Worm (Caenorhabditis elegans) whole organism, young adult: Measurements from ENCODE around the gene T23B12.11.

Experiments used
- B0019.2 ChIP-seq: fragments of 200-800 bp; sonication (Bioruptor generic); conservative IDR thresholded peaks from 2 replicates; pipeline ENCODE4 v1.3.6; 2022; ENCODE audit warnings: missing genetic modification reagents, missing genetic modification characterization, missing compliant biosample characterization
- B0035.1 ChIP-seq: sonication (generic microtip); optimal IDR thresholded peaks from 2 replicates; lab custom pipeline; 2016; ENCODE audit warnings: missing genetic modification characterization, mild to moderate bottlenecking, missing compliant biosample characterization, missing genotype, missing genetic modification reagents
- C06A6.2 ChIP-seq: fragments of 200-800 bp; sonication (Bioruptor generic); conservative IDR thresholded peaks from 2 replicates; pipeline ENCODE4 v1.3.6; 2022; ENCODE audit warnings: missing genetic modification characterization, missing compliant biosample characterization
- C17E4.6 ChIP-seq: fragments of 200-800 bp; sonication (Bioruptor generic); IDR thresholded peaks from 2 replicates; pipeline ENCODE4 v1.3.6; 2022; ENCODE audit warnings: missing genetic modification reagents, missing genetic modification characterization, missing compliant biosample characterization
- F10E7.11 ChIP-seq: sonication (generic microtip); optimal IDR thresholded peaks from 2 replicates; lab custom pipeline; 2017; ENCODE audit warnings: mild to moderate bottlenecking, missing genetic modification characterization, moderate library complexity, missing compliant biosample characterization
- F22D6.2 ChIP-seq: sonication (generic microtip); optimal IDR thresholded peaks from 2 replicates; lab custom pipeline; 2016; ENCODE audit warnings: mild to moderate bottlenecking, missing genetic modification characterization, missing compliant biosample characterization
- F37B4.10 ChIP-seq: fragments of 200-800 bp; sonication (Bioruptor generic); IDR thresholded peaks from 2 replicates; pipeline ENCODE4 v1.3.6; 2022; ENCODE audit warnings: missing genetic modification characterization, missing compliant biosample characterization
- T26A5.8 ChIP-seq: sonication (generic microtip); optimal IDR thresholded peaks from 2 replicates; lab custom pipeline; 2016; ENCODE audit warnings: missing genetic modification characterization, missing compliant biosample characterization
- Y53F4B.3 ChIP-seq: fragments of 200-800 bp; sonication (Bioruptor generic); IDR thresholded peaks from 2 replicates; pipeline ENCODE4 v1.3.6; 2022; ENCODE audit warnings: missing genetic modification reagents, missing genetic modification characterization, missing compliant biosample characterization
- Y79H2A.3 ChIP-seq: fragments of 200-800 bp; sonication (Bioruptor generic); conservative IDR thresholded peaks from 2 replicates; pipeline ENCODE4 v1.3.6; 2022; ENCODE audit warnings: missing genetic modification reagents, missing genetic modification characterization, missing compliant biosample characterization
- ama-1 ChIP-seq, 3 experiments: fragments of 150-350 bp in 1 of 3; sonication (generic microtip) in 2 of 3; optimal IDR thresholded peaks; 2 replicates each; lab custom pipeline; 2014 to 2018; ENCODE audit warnings: missing biosample characterization in 2 of 3, missing genetic modification characterization in 2 of 3, missing genetic modification reagents in 2 of 3
- attf-6 ChIP-seq: fragments of 200-800 bp; sonication (Bioruptor generic); IDR thresholded peaks from 2 replicates; pipeline ENCODE4 v1.3.6; 2022; ENCODE audit warnings: missing genetic modification reagents, missing genetic modification characterization, missing compliant biosample characterization
- bed-1 ChIP-seq: fragments of 200-800 bp; sonication (Bioruptor generic); IDR thresholded peaks from 2 replicates; pipeline ENCODE4 v1.3.6; 2022; ENCODE audit warnings: missing genetic modification reagents, missing genetic modification characterization, missing compliant biosample characterization
- ccch-3 ChIP-seq: fragments of 200-800 bp; sonication (Bioruptor generic); optimal IDR thresholded peaks from 2 replicates; lab custom pipeline; 2018; ENCODE audit warnings: mild to moderate bottlenecking, missing genetic modification characterization, missing compliant biosample characterization
- cebp-1 ChIP-seq, 2 experiments: fragments of 200-800 bp in 1 of 2; sonication (Bioruptor generic) in 1 of 2; sonication (generic microtip) in 1 of 2; IDR thresholded peaks in 1 of 2; optimal IDR thresholded peaks in 1 of 2; 2 replicates each; pipeline versions ENCODE4 v1.3.6 to Lab custom; 2017 to 2022; ENCODE audit warnings: missing compliant biosample characterization in 2 of 2, missing genetic modification characterization in 2 of 2, mild to moderate bottlenecking in 1 of 2, missing genetic modification reagents in 1 of 2, moderate library complexity in 1 of 2
- cebp-2 ChIP-seq: fragments of 200-800 bp; sonication (Bioruptor generic); IDR thresholded peaks from 2 replicates; pipeline ENCODE4 v1.3.6; 2022; ENCODE audit warnings: missing genetic modification characterization, missing compliant biosample characterization
- ceh-79 ChIP-seq: sonication (generic microtip); optimal IDR thresholded peaks from 2 replicates; lab custom pipeline; 2017; ENCODE audit warnings: mild to moderate bottlenecking, missing genetic modification characterization, missing compliant biosample characterization
- die-1 ChIP-seq: sonication (generic microtip); optimal IDR thresholded peaks from 2 replicates; lab custom pipeline; 2016; ENCODE audit warnings: missing genotype, mild to moderate bottlenecking, missing genetic modification characterization, missing compliant biosample characterization
- dpl-1 ChIP-seq: fragments of 150-350 bp; optimal IDR thresholded peaks from 2 replicates; lab custom pipeline; 2014; ENCODE audit warnings: missing biosample characterization, missing genetic modification reagents, missing genetic modification characterization
- efl-1 ChIP-seq: fragments of 150-350 bp; optimal IDR thresholded peaks from 2 replicates; lab custom pipeline; 2014; ENCODE audit warnings: missing biosample characterization, missing genetic modification reagents, missing genetic modification characterization
- ekl-4 ChIP-seq: fragments of 200-800 bp; sonication (Bioruptor generic); IDR thresholded peaks from 2 replicates; pipeline ENCODE4 v1.3.6; 2022; ENCODE audit warnings: missing genetic modification reagents, missing genetic modification characterization, missing compliant biosample characterization
- ets-4 ChIP-seq: fragments of 200-800 bp; sonication (Bioruptor generic); optimal IDR thresholded peaks from 2 replicates; lab custom pipeline; 2018; ENCODE audit warnings: mild to moderate bottlenecking, missing genetic modification characterization, missing compliant biosample characterization
- fkh-3 ChIP-seq: sonication (generic microtip); optimal IDR thresholded peaks from 2 replicates; lab custom pipeline; 2016; ENCODE audit warnings: mild to moderate bottlenecking, missing genetic modification characterization, missing compliant biosample characterization
- gei-17 ChIP-seq: fragments of 200-800 bp; sonication (Bioruptor generic); optimal IDR thresholded peaks from 2 replicates; lab custom pipeline; 2018; ENCODE audit warnings: mild to moderate bottlenecking, missing genetic modification characterization, missing compliant biosample characterization
- hlh-12 ChIP-seq: sonication (generic microtip); optimal IDR thresholded peaks from 2 replicates; lab custom pipeline; 2016; ENCODE audit warnings: missing genetic modification characterization, missing compliant biosample characterization
- hlh-26 ChIP-seq: fragments of 200-800 bp; sonication (Bioruptor generic); conservative IDR thresholded peaks from 2 replicates; pipeline ENCODE4 v1.3.6; 2022; ENCODE audit warnings: missing genetic modification reagents, missing genetic modification characterization, missing compliant biosample characterization
- lag-1 ChIP-seq: fragments of 200-800 bp; sonication (Bioruptor generic); IDR thresholded peaks from 2 replicates; pipeline ENCODE4 v1.3.6; 2022; ENCODE audit warnings: missing genetic modification reagents, missing genetic modification characterization, missing compliant biosample characterization
- let-526 ChIP-seq: fragments of 200-800 bp; sonication (Bioruptor generic); IDR thresholded peaks from 2 replicates; pipeline ENCODE4 v1.3.6; 2022; ENCODE audit warnings: missing genetic modification reagents, missing genetic modification characterization, missing compliant biosample characterization
- lin-26 ChIP-seq: fragments of 200-800 bp; sonication (Bioruptor generic); IDR thresholded peaks from 2 replicates; pipeline ENCODE4 v1.3.6; 2022; ENCODE audit warnings: missing genetic modification reagents, missing genetic modification characterization, missing compliant biosample characterization
- lsl-1 ChIP-seq: fragments of 200-800 bp; sonication (Bioruptor generic); optimal IDR thresholded peaks from 2 replicates; lab custom pipeline; 2018; ENCODE audit warnings: mild to moderate bottlenecking, missing genetic modification characterization, moderate library complexity, missing compliant biosample characterization
- madf-8 ChIP-seq: fragments of 200-800 bp; sonication (Bioruptor generic); conservative IDR thresholded peaks from 2 replicates; pipeline ENCODE4 v1.3.6; 2022; ENCODE audit warnings: missing genetic modification reagents, missing genetic modification characterization, missing compliant biosample characterization
- mcd-1 ChIP-seq: fragments of 200-800 bp; sonication (Bioruptor generic); IDR thresholded peaks from 2 replicates; pipeline ENCODE4 v1.3.6; 2022; ENCODE audit warnings: missing genetic modification reagents, missing genetic modification characterization, missing compliant biosample characterization
- nfya-2 ChIP-seq: fragments of 200-800 bp; sonication (Bioruptor generic); IDR thresholded peaks from 2 replicates; pipeline ENCODE4 v1.3.6; 2022; ENCODE audit warnings: missing genetic modification reagents, missing genetic modification characterization, missing compliant biosample characterization
- nhr-27 ChIP-seq: fragments of 200-800 bp; sonication (Bioruptor generic); optimal IDR thresholded peaks from 2 replicates; lab custom pipeline; 2018; ENCODE audit warnings: mild to moderate bottlenecking, missing genetic modification characterization, moderate library complexity, missing compliant biosample characterization
- nhr-90 ChIP-seq: sonication (generic microtip); optimal IDR thresholded peaks from 2 replicates; lab custom pipeline; 2016; ENCODE audit warnings: missing genotype, mild to moderate bottlenecking, missing genetic modification characterization, missing compliant biosample characterization
- pbrm-1 ChIP-seq: fragments of 200-800 bp; sonication (Bioruptor generic); IDR thresholded peaks from 2 replicates; pipeline ENCODE4 v1.3.6; 2022; ENCODE audit warnings: missing genetic modification reagents, missing genetic modification characterization, missing compliant biosample characterization
- repo-1 ChIP-seq: sonication (generic microtip); optimal IDR thresholded peaks from 2 replicates; lab custom pipeline; 2017; ENCODE audit warnings: mild to moderate bottlenecking, missing genetic modification characterization, missing compliant biosample characterization
- snpc-4 ChIP-seq, 5 experiments: fragments of 150-350 bp in 1 of 5; sonication (generic microtip) in 4 of 5; optimal IDR thresholded peaks; 2 replicates each; lab custom pipeline; 2014 to 2018; ENCODE audit warnings: missing genetic modification characterization in 5 of 5, missing biosample characterization in 3 of 5, antibody characterized with exemption in 2 of 5, mild to moderate bottlenecking in 2 of 5, missing compliant biosample characterization in 2 of 5, missing genotype in 2 of 5, moderate library complexity in 2 of 5, missing genetic modification reagents in 1 of 5
- unc-62 ChIP-seq: fragments of 150-350 bp; optimal IDR thresholded peaks from 2 replicates; lab custom pipeline; 2014; ENCODE audit warnings: missing biosample characterization, missing genetic modification reagents, missing genetic modification characterization
- xnd-1 ChIP-seq: sonication (generic microtip); optimal IDR thresholded peaks from 2 replicates; lab custom pipeline; 2016; ENCODE audit warnings: missing genotype, missing genetic modification reagents, missing genetic modification characterization, missing compliant biosample characterization
- zim-3 ChIP-seq: sonication (generic microtip); optimal IDR thresholded peaks from 2 replicates; lab custom pipeline; 2017; ENCODE audit warnings: mild to moderate bottlenecking, missing genetic modification characterization, moderate library complexity, missing compliant biosample characterization
- ztf-3 ChIP-seq: fragments of 200-800 bp; sonication (Bioruptor generic); optimal IDR thresholded peaks from 2 replicates; lab custom pipeline; 2018; ENCODE audit warnings: mild to moderate bottlenecking, missing genetic modification characterization, missing compliant biosample characterization

Gene T23B12.11

DNA sequence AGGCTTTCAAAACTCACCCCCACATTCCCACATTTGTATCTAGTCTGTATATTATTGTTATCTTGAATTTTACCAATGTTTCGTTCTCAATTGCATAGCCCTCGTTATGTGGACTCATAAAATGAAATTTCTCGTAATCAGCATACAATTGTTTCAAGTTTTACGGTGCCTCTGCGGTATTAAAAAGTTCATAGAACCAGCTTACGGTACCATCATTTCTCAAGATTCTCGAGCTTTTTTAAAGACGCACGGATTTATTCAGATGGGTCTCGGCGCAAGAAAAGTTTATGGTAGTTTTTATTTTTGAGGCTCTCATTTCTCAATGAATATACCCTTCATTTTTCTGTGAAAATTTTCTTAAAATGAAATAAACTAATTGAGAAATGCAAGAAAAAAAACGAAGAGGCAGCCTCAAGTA, 40.1 kb upstream of the T23B12.11 start (continued):
- no peak for TF ChIP-seq F37B4.10 (GFP tag; lab: Robert Waterston, UW)
- TF ChIP-seq cebp-1 (GFP tag; IDR thresholded peaks at IDR 0.05; lab: Robert Waterston, UW), result no peak
- TF ChIP-seq cebp-1 (tag; optimal IDR thresholded peaks at IDR 0.05; lab: Kevin White, UChicago), result peak; percentile 68
- no peak for TF ChIP-seq unc-62 (GFP tag; lab: Kevin White, UChicago)
- TF ChIP-seq nhr-90, result no peak

DNA sequence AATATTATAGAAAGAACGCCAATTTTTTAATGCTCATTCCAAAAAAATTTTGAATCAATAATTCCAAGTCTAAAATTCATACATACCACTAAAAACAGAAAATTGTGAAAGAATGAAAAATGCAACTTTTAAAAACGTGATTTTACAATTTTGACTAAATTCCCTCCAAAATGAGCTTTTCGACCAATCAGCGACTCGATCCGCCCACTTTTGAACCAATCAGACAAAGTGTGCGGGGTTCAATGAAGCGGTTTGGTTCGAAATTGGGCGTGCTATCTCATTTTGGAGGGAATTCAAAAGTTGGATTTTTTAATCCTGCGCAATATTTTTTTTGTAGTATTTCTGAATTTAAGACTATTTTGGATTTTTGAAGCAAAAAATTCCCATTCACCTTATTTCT, 37.9 kb upstream of the T23B12.11 start:
- TF ChIP-seq nfya-2 (GFP tag; lab: Robert Waterston, UW), result no peak
- no peak for TF ChIP-seq gei-17 (GFP tag; lab: Kevin White, UChicago)
- TF ChIP-seq C17E4.6 (GFP tag; lab: Robert Waterston, UW), result no peak
- TF ChIP-seq B0019.2 (GFP tag; lab: Robert Waterston, UW), result no peak
- no peak for TF ChIP-seq bed-1 (GFP tag; lab: Robert Waterston, UW)
- TF ChIP-seq xnd-1 (tag; lab: Kevin White, UChicago), result no peak
- no peak for TF ChIP-seq lag-1 (GFP tag; lab: Robert Waterston, UW)
- TF ChIP-seq Y53F4B.3 (GFP tag; lab: Robert Waterston, UW), result no peak
- no peak for TF ChIP-seq B0035.1 (tag; lab: Kevin White, UChicago)
- no peak for TF ChIP-seq efl-1 (GFP tag; lab: Kevin White, UChicago)
- no peak for TF ChIP-seq C06A6.2
- no peak for TF ChIP-seq die-1
- no peak for TF ChIP-seq ceh-79 (tag; lab: Kevin White, UChicago)
- no peak for TF ChIP-seq ztf-3 (GFP tag; lab: Kevin White, UChicago)
- TF ChIP-seq let-526 (GFP tag; lab: Robert Waterston, UW), result no peak
- no peak for TF ChIP-seq mcd-1 (GFP tag; lab: Robert Waterston, UW)
- no peak for TF ChIP-seq Y79H2A.3 (GFP tag; lab: Robert Waterston, UW)
- no peak for TF ChIP-seq T26A5.8
- TF ChIP-seq repo-1 (tag; lab: Kevin White, UChicago), result no peak
- TF ChIP-seq, all 124 proteins: peak for 0

ce11 chrV:8424840-8425814, 30.1 kb upstream of the T23B12.11 start:
- TF ChIP-seq let-526 (GFP tag; lab: Robert Waterston, UW) (no peak), lsl-1 (peak; percentile 96), C06A6.2 (no peak), attf-6 (GFP tag; lab: Robert Waterston, UW) (no peak), pbrm-1 (GFP tag; lab: Robert Waterston, UW) (0 out of 2 replicates have a peak, but pooled peaks have one; percentile 8), F22D6.2 (tag; lab: Kevin White, UChicago) (no peak), lin-26 (GFP tag; lab: Robert Waterston, UW) (peak; percentile 48; the same call in 1 of the 2 replicates), mcd-1 (GFP tag; lab: Robert Waterston, UW) (no peak), unc-62 (GFP tag; lab: Kevin White, UChicago) (peak; percentile 65), F10E7.11 (tag; lab: Kevin White, UChicago) (no peak), madf-8 (GFP tag; lab: Robert Waterston, UW) (peak; percentile 64), repo-1 (tag; lab: Kevin White, UChicago) (no peak), C17E4.6 (GFP tag; lab: Robert Waterston, UW) (no peak), hlh-12 (no peak), hlh-26 (GFP tag; lab: Robert Waterston, UW) (no peak), zim-3 (tag; lab: Kevin White, UChicago) (no peak), fkh-3 (tag; lab: Kevin White, UChicago) (no peak), nhr-27 (tag; lab: Kevin White, UChicago) (no peak), dpl-1 (GFP tag; lab: Kevin White, UChicago) (no peak), ztf-3 (GFP tag; lab: Kevin White, UChicago) (no peak), cebp-2 (no peak), ekl-4 (no peak), ama-1 (optimal IDR thresholded peaks at IDR 0.05; lab: Kevin White, UChicago) (no peak), ama-1 (GFP tag; optimal IDR thresholded peaks at IDR 0.05; lab: Kevin White, UChicago) (no peak), bed-1 (GFP tag; lab: Robert Waterston, UW) (no peak), snpc-4 (GFP tag; optimal IDR thresholded peaks at IDR 0.05; lab: Kevin White, UChicago) (no peak), snpc-4 (tag; optimal IDR thresholded peaks at IDR 0.05; lab: Kevin White, UChicago) (peak in 3 of 4 experiments; percentile 42 to 69 (median 65)), ets-4 (GFP tag; lab: Kevin White, UChicago) (no peak), ccch-3 (GFP tag; lab: Kevin White, UChicago) (no peak)
